Worm (Caenorhabditis elegans): Measurements from ENCODE around the gene F19G12.9.

DNA sequence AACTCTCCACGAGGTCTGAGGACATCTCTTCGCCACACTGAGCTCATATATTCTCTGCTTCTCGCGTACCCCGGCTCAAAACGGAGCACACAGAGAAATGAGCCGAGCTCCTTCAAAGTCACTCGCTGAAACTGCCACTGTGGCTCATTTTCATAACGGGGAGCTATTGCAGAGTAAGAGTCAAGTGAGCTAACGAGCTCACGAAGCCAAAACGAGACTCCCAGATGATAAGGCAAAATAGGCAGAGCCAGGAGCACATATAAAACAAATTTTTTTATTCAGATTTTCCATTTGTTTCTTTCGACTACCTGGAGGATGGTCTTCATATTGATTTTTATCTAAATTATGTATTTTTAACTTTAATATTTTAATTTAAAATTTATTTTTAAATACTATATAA lies 5.5 kb downstream of the F19G12.9 start, which contains the start of gene F19G12.3:
- TF ChIP-seq cog-1 (tag; optimal IDR thresholded peaks at IDR 0.05): no peak
- no peak for TF ChIP-seq flt-1 (GFP tag; IDR thresholded peaks at IDR 0.05)
- no peak for TF ChIP-seq T22C8.4 (GFP tag; IDR thresholded peaks at IDR 0.05)

Measured in whole organism, midembryonic.